Worm (Caenorhabditis elegans) whole organism, mixed stage, embryonic: ENCODE data around the gene T24E12.3.

Experiments
- M03D4.4 ChIP-seq: sonication (generic microtip); optimal IDR thresholded peaks from 2 replicates; lab custom pipeline; 2017; ENCODE audit warnings: mild to moderate bottlenecking, missing genetic modification characterization, missing compliant biosample characterization
- bed-3 ChIP-seq: fragments of 200-800 bp; sonication (Bioruptor generic); optimal IDR thresholded peaks from 3 replicates; lab custom pipeline; 2018; ENCODE audit warnings: mild to moderate bottlenecking, missing genetic modification characterization, moderate library complexity, missing compliant biosample characterization
- blmp-1 ChIP-seq: fragments of 150-350 bp; optimal IDR thresholded peaks from 2 replicates; lab custom pipeline; 2014; ENCODE audit warnings: missing biosample characterization, missing genetic modification characterization
- ceh-39 ChIP-seq: fragments of 150-350 bp; optimal IDR thresholded peaks from 2 replicates; lab custom pipeline; 2014; ENCODE audit warnings: missing biosample characterization, missing genetic modification characterization
- ceh-43 ChIP-seq: fragments of 200-800 bp; sonication (Bioruptor generic); optimal IDR thresholded peaks from 2 replicates; lab custom pipeline; 2018; ENCODE audit warnings: mild to moderate bottlenecking, missing genetic modification characterization, moderate library complexity, missing compliant biosample characterization
- ceh-83 ChIP-seq: fragments of 200-800 bp; sonication (Bioruptor generic); optimal IDR thresholded peaks from 2 replicates; lab custom pipeline; 2018; ENCODE audit warnings: mild to moderate bottlenecking, missing genetic modification characterization, missing compliant biosample characterization
- cnd-1 ChIP-seq: fragments of 200-800 bp; sonication (Bioruptor generic); optimal IDR thresholded peaks from 2 replicates; lab custom pipeline; 2018; ENCODE audit warnings: mild to moderate bottlenecking, missing genetic modification characterization, missing compliant biosample characterization
- drap-1 ChIP-seq: fragments of 200-800 bp; sonication (Bioruptor generic); optimal IDR thresholded peaks from 3 replicates; lab custom pipeline; 2018; ENCODE audit warnings: mild to moderate bottlenecking, missing genetic modification characterization, missing compliant biosample characterization
- elt-1 ChIP-seq: sonication (generic microtip); optimal IDR thresholded peaks from 2 replicates; lab custom pipeline; 2017; ENCODE audit warnings: missing genetic modification characterization, mild to moderate bottlenecking, missing compliant biosample characterization, antibody characterized with exemption, moderate library complexity, borderline replicate concordance; ENCODE audit not compliant: insufficient read depth
- elt-3 ChIP-seq: fragments of 150-350 bp; optimal IDR thresholded peaks from 2 replicates; lab custom pipeline; 2014; ENCODE audit warnings: missing biosample characterization, missing genetic modification characterization
- flh-1 ChIP-seq: fragments of 200-800 bp; sonication (Bioruptor generic); optimal IDR thresholded peaks from 2 replicates; lab custom pipeline; 2018; ENCODE audit warnings: mild to moderate bottlenecking, missing genetic modification characterization, moderate library complexity, missing compliant biosample characterization
- ham-2 ChIP-seq: fragments of 200-800 bp; sonication (Bioruptor generic); optimal IDR thresholded peaks from 2 replicates; lab custom pipeline; 2018; ENCODE audit warnings: mild to moderate bottlenecking, missing genetic modification characterization, missing compliant biosample characterization
- lin-13 ChIP-seq: fragments of 150-350 bp; optimal IDR thresholded peaks from 2 replicates; lab custom pipeline; 2014; ENCODE audit warnings: missing biosample characterization, missing genetic modification characterization
- lin-32 ChIP-seq: fragments of 200-800 bp; sonication (Bioruptor generic); optimal IDR thresholded peaks from 2 replicates; lab custom pipeline; 2018; ENCODE audit warnings: mild to moderate bottlenecking, missing genetic modification characterization, missing compliant biosample characterization
- mab-5 ChIP-seq: fragments of 150-350 bp; optimal IDR thresholded peaks from 2 replicates; lab custom pipeline; 2014; ENCODE audit warnings: missing biosample characterization, missing genetic modification characterization
- mep-1 ChIP-seq: fragments of 150-350 bp; optimal IDR thresholded peaks from 2 replicates; lab custom pipeline; 2017; ENCODE audit warnings: missing biosample characterization, missing genetic modification reagents, missing genetic modification characterization, inconsistent platforms
- mls-2 ChIP-seq: sonication (generic microtip); optimal IDR thresholded peaks from 2 replicates; lab custom pipeline; 2016; ENCODE audit warnings: mild to moderate bottlenecking, missing genetic modification characterization, moderate library complexity, missing compliant biosample characterization
- nhr-12 ChIP-seq: fragments of 150-350 bp; optimal IDR thresholded peaks from 2 replicates; lab custom pipeline; 2014; ENCODE audit warnings: missing biosample characterization, missing genetic modification characterization
- nhr-2 ChIP-seq: fragments of 150-350 bp; optimal IDR thresholded peaks from 2 replicates; lab custom pipeline; 2014; ENCODE audit warnings: missing biosample characterization, missing genetic modification characterization
- nhr-237 ChIP-seq: fragments of 150-350 bp; optimal IDR thresholded peaks from 2 replicates; lab custom pipeline; 2014; ENCODE audit warnings: missing biosample characterization, missing genetic modification characterization
- nhr-28 ChIP-seq: fragments of 150-350 bp; optimal IDR thresholded peaks from 2 replicates; lab custom pipeline; 2014; ENCODE audit warnings: missing biosample characterization, missing genetic modification characterization
- nhr-76 ChIP-seq: sonication (generic microtip); optimal IDR thresholded peaks from 2 replicates; lab custom pipeline; 2017; ENCODE audit warnings: missing biosample characterization, missing genetic modification characterization
- pha-4 ChIP-seq: fragments of 150-350 bp; optimal IDR thresholded peaks from 2 replicates; lab custom pipeline; 2018; ENCODE audit warnings: missing biosample characterization, missing genetic modification reagents, missing genetic modification characterization
- snpc-4 ChIP-seq: fragments of 150-350 bp; optimal IDR thresholded peaks from 2 replicates; lab custom pipeline; 2014; ENCODE audit warnings: missing biosample characterization, missing genetic modification characterization
- sptf-1 ChIP-seq: sonication (generic microtip); optimal IDR thresholded peaks from 2 replicates; lab custom pipeline; 2017; ENCODE audit warnings: mild to moderate bottlenecking, missing genetic modification characterization, moderate library complexity, missing compliant biosample characterization
- tbx-8 ChIP-seq: fragments of 200-800 bp; sonication (Bioruptor generic); optimal IDR thresholded peaks from 2 replicates; lab custom pipeline; 2018; ENCODE audit warnings: mild to moderate bottlenecking, missing genetic modification characterization, moderate library complexity, missing compliant biosample characterization
- unc-120 ChIP-seq: sonication (generic microtip); optimal IDR thresholded peaks from 2 replicates; lab custom pipeline; 2017; ENCODE audit warnings: missing genetic modification characterization, missing compliant biosample characterization; ENCODE audit not compliant: poor library complexity, severe bottlenecking
- unc-39 ChIP-seq: fragments of 150-350 bp; optimal IDR thresholded peaks from 2 replicates; lab custom pipeline; 2014; ENCODE audit warnings: missing biosample characterization, missing genetic modification characterization
- unc-62 ChIP-seq: fragments of 150-350 bp; optimal IDR thresholded peaks from 2 replicates; lab custom pipeline; 2014; ENCODE audit warnings: missing biosample characterization, missing genetic modification reagents, missing genetic modification characterization
- zip-8 ChIP-seq: fragments of 150-350 bp; optimal IDR thresholded peaks from 2 replicates; lab custom pipeline; 2014; ENCODE audit warnings: missing biosample characterization, missing genetic modification characterization
- ztf-11 ChIP-seq: fragments of 150-350 bp; optimal IDR thresholded peaks from 2 replicates; lab custom pipeline; 2014; ENCODE audit warnings: missing biosample characterization, missing genetic modification characterization

The T24E12.3 gene

ce11 chrII:3752184-3752583 is 23.6 kb upstream of the T24E12.3 start, which contains the start of gene sdz-11:
sdz-11 (minus strand) TSS chrII:3752284.
- TF ChIP-seq pha-4, result no peak
- no peak for TF ChIP-seq drap-1 (GFP tag; lab: Kevin White, UChicago)
- no peak for TF ChIP-seq bed-3 (GFP tag; lab: Kevin White, UChicago)
- TF ChIP-seq mab-5 (tag; lab: Kevin White, UChicago), result no peak
- TF ChIP-seq ham-2 (GFP tag; lab: Kevin White, UChicago), result no peak
- no peak for TF ChIP-seq lin-13 (tag; lab: Kevin White, UChicago)
- TF ChIP-seq lin-32 (GFP tag; lab: Kevin White, UChicago), result no peak
- TF ChIP-seq unc-39 (tag; lab: Kevin White, UChicago), result no peak
- no peak for TF ChIP-seq unc-120 (tag; lab: Kevin White, UChicago)
- TF ChIP-seq M03D4.4, result no peak
- TF ChIP-seq cnd-1, result no peak
- TF ChIP-seq elt-1, result no peak
- no peak for TF ChIP-seq nhr-28 (tag; lab: Kevin White, UChicago)
- TF ChIP-seq flh-1 (GFP tag; lab: Kevin White, UChicago), result no peak
- TF ChIP-seq mls-2 (tag; lab: Kevin White, UChicago), result no peak
- no peak for TF ChIP-seq ceh-43 (GFP tag; lab: Kevin White, UChicago)
- no peak for TF ChIP-seq nhr-237 (tag; lab: Kevin White, UChicago)

ce11 chrII:3753598-3753997 is 22.2 kb upstream of the T24E12.3 start, which contains the start of gene rcd-1:
rcd-1 (plus strand) TSS chrII:3753898.
- no peak for TF ChIP-seq drap-1 (GFP tag; lab: Kevin White, UChicago)
- no peak for TF ChIP-seq cnd-1
- no peak for TF ChIP-seq sptf-1 (tag; lab: Kevin White, UChicago)
- TF ChIP-seq blmp-1, result no peak
- TF ChIP-seq tbx-8 (GFP tag; lab: Kevin White, UChicago), result no peak
- TF ChIP-seq ham-2 (GFP tag; lab: Kevin White, UChicago), result no peak
- TF ChIP-seq lin-32 (GFP tag; lab: Kevin White, UChicago), result no peak
- TF ChIP-seq elt-3 (tag; lab: Kevin White, UChicago), result no peak
- no peak for TF ChIP-seq elt-1
- no peak for TF ChIP-seq ztf-11
- no peak for TF ChIP-seq unc-62 (GFP tag; lab: Kevin White, UChicago)
- no peak for TF ChIP-seq mep-1
- TF ChIP-seq pha-4, result no peak
- no peak for TF ChIP-seq ceh-83 (GFP tag; lab: Kevin White, UChicago)
- TF ChIP-seq zip-8 (tag; lab: Kevin White, UChicago), result no peak
- TF ChIP-seq M03D4.4, result no peak
- TF ChIP-seq bed-3 (GFP tag; lab: Kevin White, UChicago), result no peak
- no peak for TF ChIP-seq mab-5 (tag; lab: Kevin White, UChicago)
- TF ChIP-seq ceh-43 (GFP tag; lab: Kevin White, UChicago), result no peak
- no peak for TF ChIP-seq nhr-2 (tag; lab: Kevin White, UChicago)

DNA sequence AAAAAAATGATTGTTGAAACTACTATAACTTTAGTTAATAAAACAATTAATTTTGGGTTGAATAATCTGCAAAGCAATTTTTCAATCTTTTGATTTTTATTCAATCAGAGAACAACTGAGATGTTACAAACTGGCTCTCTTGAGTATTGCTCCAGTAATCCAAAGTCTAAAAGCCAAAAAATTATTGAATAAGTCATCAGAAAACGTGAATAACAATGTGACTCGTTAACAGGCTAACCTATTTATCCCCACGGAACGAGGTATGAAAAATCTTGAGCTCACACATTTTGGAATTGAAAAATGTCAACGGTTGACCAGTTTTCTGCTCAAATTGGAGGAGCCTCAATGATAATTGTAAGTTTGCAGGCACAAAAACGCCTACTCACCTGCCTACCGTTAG is 18.3 kb upstream of the T24E12.3 start, which contains the start of gene srx-111:
Gene srx-111 (plus strand): TSS at position 301 of the 400 bp plus-strand sequence.
- TF ChIP-seq blmp-1 (no peak), cnd-1 (no peak), ham-2 (GFP tag; lab: Kevin White, UChicago) (no peak), mab-5 (tag; lab: Kevin White, UChicago) (no peak), nhr-12 (tag; lab: Kevin White, UChicago) (no peak)
- TF ChIP-seq, all 35 proteins: peak for 0

DNA sequence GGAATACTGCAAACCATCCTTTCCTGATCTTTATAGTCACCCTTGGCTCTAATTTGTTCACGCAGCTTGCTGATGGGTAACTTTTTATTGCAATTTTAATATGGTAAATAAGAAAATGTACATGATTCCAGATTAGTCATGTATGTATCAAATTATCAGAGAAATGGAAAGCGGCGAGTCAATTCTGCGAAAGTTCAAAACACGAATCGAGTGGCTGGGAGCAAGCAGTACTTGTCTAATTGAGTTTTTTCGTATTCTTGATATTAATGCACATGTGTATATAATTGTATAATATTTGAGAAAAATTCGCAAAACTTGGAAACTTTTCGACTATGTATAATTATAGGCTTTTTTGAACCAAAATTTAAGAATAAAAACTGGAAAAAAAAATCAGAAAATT is 16.8 kb upstream of the T24E12.3 start, which contains the start of gene T24E12.12:
Gene T24E12.12 (plus strand): TSS at position 281 of the 400 bp plus-strand sequence.
- TF ChIP-seq M03D4.4 (no peak), ceh-83 (GFP tag; lab: Kevin White, UChicago) (no peak), snpc-4 (tag; lab: Kevin White, UChicago) (no peak), bed-3 (GFP tag; lab: Kevin White, UChicago) (no peak), nhr-12 (tag; lab: Kevin White, UChicago) (no peak), nhr-237 (tag; lab: Kevin White, UChicago) (no peak), lin-32 (GFP tag; lab: Kevin White, UChicago) (no peak), ceh-39 (tag; lab: Kevin White, UChicago) (no peak), cnd-1 (no peak), ceh-43 (GFP tag; lab: Kevin White, UChicago) (no peak), nhr-2 (tag; lab: Kevin White, UChicago) (no peak), nhr-76 (no peak), zip-8 (tag; lab: Kevin White, UChicago) (no peak), ham-2 (GFP tag; lab: Kevin White, UChicago) (no peak), elt-3 (tag; lab: Kevin White, UChicago) (no peak), drap-1 (GFP tag; lab: Kevin White, UChicago) (no peak), mep-1 (no peak)
